Worm (Caenorhabditis elegans) whole organism, L2 larva: ENCODE results near the gene srh-192.

Experiments
- C34F6.9 ChIP-seq: fragments of 150-350 bp; optimal IDR thresholded peaks from 2 replicates; lab custom pipeline; 2014; ENCODE audit warnings: missing biosample characterization, missing genetic modification characterization
- R02D3.7 ChIP-seq: fragments of 150-350 bp; optimal IDR thresholded peaks from 2 replicates; lab custom pipeline; 2014; ENCODE audit warnings: missing biosample characterization, missing genetic modification characterization
- ZK546.5 ChIP-seq: sonication (generic microtip); optimal IDR thresholded peaks from 2 replicates; lab custom pipeline; 2017; ENCODE audit warnings: missing biosample characterization, missing genetic modification characterization
- alr-1 ChIP-seq: fragments of 150-350 bp; optimal IDR thresholded peaks from 2 replicates; lab custom pipeline; 2014; ENCODE audit warnings: missing biosample characterization, missing genetic modification characterization
- aly-2 ChIP-seq: fragments of 150-350 bp; optimal IDR thresholded peaks from 2 replicates; lab custom pipeline; 2014; ENCODE audit warnings: missing biosample characterization, missing genetic modification characterization
- ceh-16 ChIP-seq: fragments of 150-350 bp; optimal IDR thresholded peaks from 2 replicates; lab custom pipeline; 2014; ENCODE audit warnings: missing biosample characterization, missing genetic modification characterization
- ceh-82 ChIP-seq: fragments of 150-350 bp; optimal IDR thresholded peaks from 2 replicates; lab custom pipeline; 2014; ENCODE audit warnings: missing biosample characterization, missing genetic modification characterization
- crh-2 ChIP-seq: sonication (generic microtip); optimal IDR thresholded peaks from 2 replicates; lab custom pipeline; 2017; ENCODE audit warnings: missing biosample characterization, missing genetic modification characterization
- dmd-4 ChIP-seq: sonication (generic microtip); optimal IDR thresholded peaks from 2 replicates; lab custom pipeline; 2017; ENCODE audit warnings: missing biosample characterization, missing genetic modification characterization
- elt-1 ChIP-seq: fragments of 150-350 bp; optimal IDR thresholded peaks from 2 replicates; lab custom pipeline; 2014; ENCODE audit warnings: missing biosample characterization, missing genetic modification characterization
- elt-3 ChIP-seq: sonication (generic microtip); optimal IDR thresholded peaks from 2 replicates; lab custom pipeline; 2017; ENCODE audit warnings: missing biosample characterization, missing genetic modification characterization
- gmeb-1 ChIP-seq: fragments of 150-350 bp; optimal IDR thresholded peaks from 2 replicates; lab custom pipeline; 2014; ENCODE audit warnings: missing biosample characterization, missing genetic modification characterization
- lin-11 ChIP-seq: fragments of 150-350 bp; sonication (generic microtip); optimal IDR thresholded peaks from 2 replicates; lab custom pipeline; 2014; ENCODE audit warnings: missing biosample characterization, missing genetic modification characterization, inconsistent platforms, mixed read lengths
- lin-13 ChIP-seq: fragments of 150-350 bp; optimal IDR thresholded peaks from 2 replicates; lab custom pipeline; 2014; ENCODE audit warnings: missing biosample characterization, missing genetic modification reagents, missing genetic modification characterization
- lin-39 ChIP-seq: fragments of 150-350 bp; optimal IDR thresholded peaks from 2 replicates; lab custom pipeline; 2014; ENCODE audit warnings: missing biosample characterization, missing genetic modification reagents, missing genetic modification characterization
- lsy-2 ChIP-seq, 2 experiments: fragments of 150-350 bp in 1 of 2; sonication (generic microtip) in 1 of 2; optimal IDR thresholded peaks; 2 replicates each; lab custom pipeline; 2014 to 2017; ENCODE audit warnings: missing biosample characterization in 2 of 2, missing genetic modification characterization in 2 of 2
- mab-5 ChIP-seq: fragments of 150-350 bp; optimal IDR thresholded peaks from 2 replicates; lab custom pipeline; 2014; ENCODE audit warnings: missing biosample characterization, missing genetic modification characterization
- mbf-1 ChIP-seq: sonication (generic microtip); optimal IDR thresholded peaks from 2 replicates; lab custom pipeline; 2017; ENCODE audit warnings: missing biosample characterization, missing genetic modification characterization
- mdl-1 ChIP-seq, 2 experiments: fragments of 150-350 bp in 1 of 2; sonication (generic microtip) in 1 of 2; optimal IDR thresholded peaks; 2 replicates each; lab custom pipeline; 2017; ENCODE audit warnings: missing biosample characterization in 2 of 2, missing genetic modification characterization in 2 of 2
- nhr-10 ChIP-seq: sonication (generic microtip); optimal IDR thresholded peaks from 2 replicates; lab custom pipeline; 2017; ENCODE audit warnings: missing biosample characterization, missing genetic modification characterization
- nhr-11 ChIP-seq: fragments of 150-350 bp; optimal IDR thresholded peaks from 2 replicates; lab custom pipeline; 2014; ENCODE audit warnings: missing biosample characterization, missing genetic modification characterization
- nhr-12 ChIP-seq: fragments of 150-350 bp; optimal IDR thresholded peaks from 2 replicates; lab custom pipeline; 2014; ENCODE audit warnings: missing biosample characterization, missing genetic modification characterization
- nhr-129 ChIP-seq: fragments of 150-350 bp; optimal IDR thresholded peaks from 2 replicates; lab custom pipeline; 2014; ENCODE audit warnings: missing biosample characterization, missing genetic modification characterization
- nhr-21 ChIP-seq: fragments of 150-350 bp; optimal IDR thresholded peaks from 2 replicates; lab custom pipeline; 2014; ENCODE audit warnings: missing biosample characterization, missing genetic modification characterization
- nhr-237 ChIP-seq: fragments of 150-350 bp; optimal IDR thresholded peaks from 2 replicates; lab custom pipeline; 2014; ENCODE audit warnings: missing biosample characterization, missing genetic modification characterization
- nhr-25 ChIP-seq: fragments of 150-350 bp; sonication (generic microtip); optimal IDR thresholded peaks from 3 replicates; lab custom pipeline; 2014; ENCODE audit warnings: missing biosample characterization, missing genetic modification characterization
- nhr-6 ChIP-seq: fragments of 150-350 bp; optimal IDR thresholded peaks from 2 replicates; lab custom pipeline; 2014; ENCODE audit warnings: missing biosample characterization, missing genetic modification characterization
- nhr-77 ChIP-seq: fragments of 150-350 bp; optimal IDR thresholded peaks from 2 replicates; lab custom pipeline; 2014; ENCODE audit warnings: missing biosample characterization, missing genetic modification characterization
- peb-1 ChIP-seq: fragments of 150-350 bp; optimal IDR thresholded peaks from 2 replicates; lab custom pipeline; 2014; ENCODE audit warnings: missing biosample characterization, missing genetic modification characterization
- sem-4 ChIP-seq: fragments of 150-350 bp; optimal IDR thresholded peaks from 2 replicates; lab custom pipeline; 2014; ENCODE audit warnings: missing biosample characterization, missing genetic modification reagents, missing genetic modification characterization
- skn-1 ChIP-seq: sonication (generic microtip); optimal IDR thresholded peaks from 2 replicates; lab custom pipeline; 2017; ENCODE audit warnings: missing biosample characterization, missing genetic modification characterization
- sma-3 ChIP-seq: sonication (generic microtip); optimal IDR thresholded peaks from 2 replicates; lab custom pipeline; 2016; ENCODE audit warnings: missing genetic modification reagents, missing genetic modification characterization, missing compliant biosample characterization
- sma-9 ChIP-seq, 2 experiments: fragments of 150-350 bp in 1 of 2; sonication (generic microtip) in 1 of 2; optimal IDR thresholded peaks; 2 replicates each; lab custom pipeline; 2014 to 2016; ENCODE audit warnings: missing genetic modification characterization in 2 of 2, mild to moderate bottlenecking in 1 of 2, missing biosample characterization in 1 of 2, missing compliant biosample characterization in 1 of 2, missing genetic modification reagents in 1 of 2, moderate library complexity in 1 of 2
- unc-55 ChIP-seq: fragments of 150-350 bp; sonication (generic microtip); optimal IDR thresholded peaks from 3 replicates; lab custom pipeline; 2014; ENCODE audit warnings: missing biosample characterization, missing genetic modification reagents, missing genetic modification characterization
- unc-62 ChIP-seq: fragments of 150-350 bp; optimal IDR thresholded peaks from 2 replicates; lab custom pipeline; 2014; ENCODE audit warnings: missing biosample characterization, missing genetic modification reagents, missing genetic modification characterization
- zag-1 ChIP-seq: fragments of 150-350 bp; optimal IDR thresholded peaks from 2 replicates; lab custom pipeline; 2014; ENCODE audit warnings: missing biosample characterization, missing genetic modification characterization
- ztf-1 ChIP-seq: fragments of 200-800 bp; sonication (Bioruptor generic); conservative IDR thresholded peaks from 2 replicates; pipeline ENCODE4 v1.3.6; 2022; ENCODE audit warnings: missing genetic modification characterization, missing compliant biosample characterization
- ztf-11 ChIP-seq: sonication (generic microtip); optimal IDR thresholded peaks from 2 replicates; lab custom pipeline; 2017; ENCODE audit warnings: missing biosample characterization, missing genetic modification characterization
- ztf-4 ChIP-seq: fragments of 150-350 bp; optimal IDR thresholded peaks from 2 replicates; lab custom pipeline; 2014; ENCODE audit warnings: missing biosample characterization, missing genetic modification characterization

The srh-192 gene

DNA sequence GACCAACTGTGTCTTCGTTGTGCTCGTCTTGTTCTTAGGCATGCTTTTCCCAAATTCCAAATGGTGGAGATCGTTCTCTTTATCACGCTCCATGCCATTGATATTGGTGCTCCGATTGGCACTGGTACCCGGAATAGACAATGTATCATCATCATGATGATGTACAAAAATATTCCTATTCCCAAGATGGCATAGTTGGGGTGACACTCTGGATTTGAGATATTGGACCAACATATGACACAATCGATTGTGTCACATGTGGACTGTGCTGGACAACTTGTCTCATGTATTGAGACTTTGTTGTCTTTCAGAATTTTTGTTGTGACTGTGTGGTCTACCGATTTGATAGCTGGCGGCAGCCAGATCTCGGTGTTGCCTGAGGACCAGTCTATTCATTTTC lies 10.7 kb downstream of the srh-192 start:
- TF ChIP-seq nhr-11 = no peak
- TF ChIP-seq sma-9 (GFP tag; optimal IDR thresholded peaks at IDR 0.05; lab: Kevin White, UChicago) = no peak
- no peak for TF ChIP-seq sma-9 (tag; optimal IDR thresholded peaks at IDR 0.05; lab: Kevin White, UChicago)
- TF ChIP-seq mdl-1 (tag; optimal IDR thresholded peaks at IDR 0.05; lab: Kevin White, UChicago) = no peak
- no peak for TF ChIP-seq lsy-2 (tag; optimal IDR thresholded peaks at IDR 0.05; lab: Kevin White, UChicago)
- TF ChIP-seq nhr-10 = no peak
- TF ChIP-seq lin-39 (tag; lab: Kevin White, UChicago) = no peak
- TF ChIP-seq mbf-1 = no peak
- TF ChIP-seq nhr-25 (tag; lab: Kevin White, UChicago) = no peak
- no peak for TF ChIP-seq nhr-129
- TF ChIP-seq ztf-1 = no peak
- TF ChIP-seq crh-2 (tag; lab: Kevin White, UChicago) = no peak
- no peak for TF ChIP-seq ceh-82 (tag; lab: Kevin White, UChicago)
- no peak for TF ChIP-seq R02D3.7 (tag; lab: Kevin White, UChicago)
- no peak for TF ChIP-seq gmeb-1 (tag; lab: Kevin White, UChicago)
- TF ChIP-seq dmd-4 (tag; lab: Kevin White, UChicago) = no peak
- no peak for TF ChIP-seq sem-4 (tag; lab: Kevin White, UChicago)
- no peak for TF ChIP-seq lin-11
- no peak for TF ChIP-seq zag-1 (tag; lab: Kevin White, UChicago)

DNA sequence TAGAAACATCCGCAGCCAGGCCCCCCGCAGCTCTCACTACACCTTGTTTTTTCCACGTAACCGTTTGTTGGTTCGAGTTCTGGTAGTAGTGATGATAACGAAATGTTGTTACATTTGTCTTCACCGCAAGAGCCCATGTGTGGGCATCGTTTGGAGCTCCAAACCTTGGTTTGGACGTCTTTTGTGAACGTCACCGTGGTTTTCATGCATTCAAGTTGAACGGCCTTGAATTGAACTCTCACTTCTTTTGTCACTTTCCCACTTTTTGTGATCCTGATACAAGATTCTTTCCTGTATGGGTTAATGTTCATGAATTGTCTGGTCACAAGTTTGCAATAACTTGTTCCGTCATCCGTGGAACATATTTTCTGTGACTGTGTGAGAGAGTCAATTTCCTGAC lies 11.2 kb downstream of the srh-192 start:
- TF ChIP-seq nhr-25 (tag; lab: Kevin White, UChicago) = no peak
- no peak for TF ChIP-seq ztf-11 (tag; lab: Kevin White, UChicago)
- TF ChIP-seq sma-3 = no peak
- no peak for TF ChIP-seq nhr-77 (tag; lab: Kevin White, UChicago)
- TF ChIP-seq lin-39 (tag; lab: Kevin White, UChicago) = no peak
- TF ChIP-seq dmd-4 (tag; lab: Kevin White, UChicago) = no peak
- no peak for TF ChIP-seq nhr-12 (tag; lab: Kevin White, UChicago)
- TF ChIP-seq alr-1 = no peak
- TF ChIP-seq nhr-129 = no peak
- TF ChIP-seq lsy-2 (tag; optimal IDR thresholded peaks at IDR 0.05; lab: Kevin White, UChicago) = no peak
- no peak for TF ChIP-seq elt-1 (tag; lab: Kevin White, UChicago)
- no peak for TF ChIP-seq ztf-4 (tag; lab: Kevin White, UChicago)
- no peak for TF ChIP-seq lin-11
- TF ChIP-seq ZK546.5 = no peak
- no peak for TF ChIP-seq R02D3.7 (tag; lab: Kevin White, UChicago)
- TF ChIP-seq aly-2 (tag; lab: Kevin White, UChicago) = no peak

DNA sequence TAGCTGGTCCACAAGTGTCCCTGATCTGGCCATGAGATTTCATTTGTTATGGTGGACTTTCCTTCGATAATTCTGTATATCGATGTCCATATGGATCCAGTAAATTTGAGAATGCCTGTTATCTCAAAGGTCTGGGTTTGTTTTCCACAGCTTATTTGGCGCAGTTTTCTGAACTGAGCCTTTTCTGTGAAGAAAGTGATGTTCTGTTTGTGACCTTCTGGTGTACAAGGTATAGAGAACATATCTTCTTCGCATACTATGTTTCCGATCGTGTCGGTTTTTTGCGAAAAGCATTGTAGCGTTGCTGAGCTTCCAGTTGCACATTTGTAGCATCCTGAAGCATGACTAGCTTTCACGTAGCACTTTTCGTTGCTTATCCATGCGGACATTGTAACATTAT lies 12.1 kb downstream of the srh-192 start:
- TF ChIP-seq peb-1 (no peak), unc-55 (GFP tag; lab: Kevin White, UChicago) (no peak), sma-9 (GFP tag; optimal IDR thresholded peaks at IDR 0.05; lab: Kevin White, UChicago) (no peak), sma-9 (tag; optimal IDR thresholded peaks at IDR 0.05; lab: Kevin White, UChicago) (no peak), nhr-237 (no peak), lin-13 (GFP tag; lab: Kevin White, UChicago) (no peak), ceh-16 (tag; lab: Kevin White, UChicago) (no peak), crh-2 (tag; lab: Kevin White, UChicago) (no peak), nhr-25 (tag; lab: Kevin White, UChicago) (no peak), lin-39 (tag; lab: Kevin White, UChicago) (no peak), elt-1 (tag; lab: Kevin White, UChicago) (no peak), ztf-11 (tag; lab: Kevin White, UChicago) (no peak), sma-3 (no peak), C34F6.9 (tag; lab: Kevin White, UChicago) (no peak), zag-1 (tag; lab: Kevin White, UChicago) (no peak), elt-3 (no peak), mab-5 (tag; lab: Kevin White, UChicago) (no peak), sem-4 (tag; lab: Kevin White, UChicago) (no peak), lsy-2 (tag; optimal IDR thresholded peaks at IDR 0.05; lab: Kevin White, UChicago) (no peak), alr-1 (no peak), skn-1 (tag; lab: Kevin White, UChicago) (no peak)

DNA sequence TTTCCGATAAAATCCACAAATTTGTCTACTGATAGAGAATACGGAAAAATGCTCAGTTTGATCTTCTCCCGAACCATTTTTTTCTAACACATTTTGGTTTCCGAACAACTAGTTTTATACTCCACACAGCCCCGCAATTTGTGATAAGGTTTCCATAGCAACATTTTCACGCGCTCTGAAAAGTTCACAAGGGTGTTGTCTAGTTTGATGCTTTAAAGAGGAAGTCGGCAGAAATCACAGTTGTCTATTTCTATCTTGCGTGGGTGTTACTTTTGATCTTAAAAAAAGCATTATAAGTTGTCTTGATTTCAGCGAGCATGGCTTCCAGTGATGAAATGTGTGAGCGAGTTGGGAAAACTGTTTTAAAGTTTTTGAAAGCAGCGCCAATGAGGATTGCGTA lies 15.2 kb downstream of the srh-192 start, which contains the start of gene ZC132.3:
Gene ZC132.3, minus strand, starts transcription at position 101 of the 400 bp plus-strand sequence.
- TF ChIP-seq sem-4 (tag; lab: Kevin White, UChicago) (no peak), nhr-21 (no peak), mbf-1 (no peak), dmd-4 (tag; lab: Kevin White, UChicago) (no peak), ztf-1 (no peak), nhr-6 (no peak), skn-1 (tag; lab: Kevin White, UChicago) (no peak), unc-62 (GFP tag; lab: Kevin White, UChicago) (no peak), ceh-82 (tag; lab: Kevin White, UChicago) (no peak)
